Worm (Caenorhabditis elegans) whole organism, L1 larva: ENCODE results near the gene ndg-4.

ENCODE experiments used
- C04F5.9 ChIP-seq: sonication (generic microtip); optimal IDR thresholded peaks from 2 replicates; lab custom pipeline; 2016; ENCODE audit warnings: missing genetic modification characterization, missing compliant biosample characterization
- C16A3.4 ChIP-seq: fragments of 150-350 bp; optimal IDR thresholded peaks from 2 replicates; lab custom pipeline; 2014; ENCODE audit warnings: missing biosample characterization, missing genetic modification characterization
- Y116A8C.19 ChIP-seq: sonication (generic microtip); optimal IDR thresholded peaks from 2 replicates; lab custom pipeline; 2016; ENCODE audit warnings: missing compliant biosample characterization, missing genetic modification characterization, borderline replicate concordance
- aha-1 ChIP-seq: fragments of 150-350 bp; optimal IDR thresholded peaks from 2 replicates; lab custom pipeline; 2014; ENCODE audit warnings: missing biosample characterization, missing genetic modification characterization
- alr-1 ChIP-seq: fragments of 200-800 bp; sonication (Bioruptor generic); optimal IDR thresholded peaks from 2 replicates; lab custom pipeline; 2018; ENCODE audit warnings: borderline replicate concordance, mild to moderate bottlenecking, missing genetic modification characterization, missing compliant biosample characterization
- aly-2 ChIP-seq: fragments of 150-350 bp; optimal IDR thresholded peaks from 2 replicates; lab custom pipeline; 2014; ENCODE audit warnings: missing biosample characterization, missing genetic modification characterization
- ceh-8 ChIP-seq: fragments of 200-800 bp; sonication (Bioruptor generic); optimal IDR thresholded peaks from 2 replicates; lab custom pipeline; 2018; ENCODE audit warnings: mild to moderate bottlenecking, missing genetic modification characterization, moderate library complexity, missing compliant biosample characterization
- ceh-82 ChIP-seq, 3 experiments: fragments of 150-350 bp in 1 of 3; sonication (generic microtip) in 2 of 3; optimal IDR thresholded peaks; 2 replicates each; lab custom pipeline; 2014 to 2017; ENCODE audit warnings: missing biosample characterization in 3 of 3, missing genetic modification characterization in 3 of 3
- dsc-1 ChIP-seq: sonication (generic microtip); optimal IDR thresholded peaks from 2 replicates; lab custom pipeline; 2016; ENCODE audit warnings: mild to moderate bottlenecking, missing genetic modification characterization, missing compliant biosample characterization
- efl-3 ChIP-seq: fragments of 200-800 bp; sonication (Bioruptor generic); optimal IDR thresholded peaks from 2 replicates; lab custom pipeline; 2018; ENCODE audit warnings: mild to moderate bottlenecking, missing genetic modification characterization, missing compliant biosample characterization
- ets-5 ChIP-seq: fragments of 200-800 bp; sonication (Bioruptor generic); IDR thresholded peaks from 2 replicates; pipeline ENCODE4 v1.3.6; 2022; ENCODE audit warnings: missing genetic modification characterization, missing compliant biosample characterization
- fkh-10 ChIP-seq: sonication (generic microtip); optimal IDR thresholded peaks from 2 replicates; lab custom pipeline; 2017; ENCODE audit warnings: missing biosample characterization, missing genetic modification reagents, missing genetic modification characterization
- fkh-8 ChIP-seq: sonication (generic microtip); optimal IDR thresholded peaks from 2 replicates; lab custom pipeline; 2016; ENCODE audit warnings: mild to moderate bottlenecking, missing genetic modification characterization, missing compliant biosample characterization
- fos-1 ChIP-seq: fragments of 150-350 bp; optimal IDR thresholded peaks from 2 replicates; lab custom pipeline; 2014; ENCODE audit warnings: missing biosample characterization, missing genetic modification characterization
- grh-1 ChIP-seq: fragments of 200-800 bp; sonication (Bioruptor generic); IDR thresholded peaks from 2 replicates; pipeline ENCODE4 v1.3.6; 2022; ENCODE audit warnings: missing genetic modification reagents, missing genetic modification characterization, missing compliant biosample characterization
- irx-1 ChIP-seq: sonication (generic microtip); optimal IDR thresholded peaks from 2 replicates; lab custom pipeline; 2016; ENCODE audit warnings: missing genetic modification characterization, missing compliant biosample characterization
- isw-1 ChIP-seq: fragments of 200-800 bp; sonication (Bioruptor generic); IDR thresholded peaks from 2 replicates; pipeline ENCODE4 v1.3.6; 2022; ENCODE audit warnings: missing genetic modification characterization, missing compliant biosample characterization
- lin-13 ChIP-seq: fragments of 150-350 bp; optimal IDR thresholded peaks from 2 replicates; lab custom pipeline; 2014; ENCODE audit warnings: missing biosample characterization, missing genetic modification reagents, missing genetic modification characterization
- lin-14 ChIP-seq: fragments of 200-800 bp; sonication (Bioruptor generic); optimal IDR thresholded peaks from 2 replicates; lab custom pipeline; 2018; ENCODE audit warnings: mild to moderate bottlenecking, missing genetic modification characterization, moderate library complexity, missing compliant biosample characterization
- lin-35 ChIP-seq, 2 experiments: fragments of 150-350 bp; optimal IDR thresholded peaks; 2 replicates each; lab custom pipeline; 2014; ENCODE audit warnings: missing biosample characterization in 2 of 2, missing genetic modification characterization in 2 of 2, missing genetic modification reagents in 2 of 2
- lin-39 ChIP-seq: fragments of 150-350 bp; optimal IDR thresholded peaks from 2 replicates; lab custom pipeline; 2014; ENCODE audit warnings: missing biosample characterization, missing genetic modification reagents, missing genetic modification characterization
- lir-3 ChIP-seq: sonication (generic microtip); optimal IDR thresholded peaks from 2 replicates; lab custom pipeline; 2016; ENCODE audit warnings: mild to moderate bottlenecking, missing genetic modification characterization, moderate library complexity, missing compliant biosample characterization; ENCODE audit not compliant: poor library complexity
- lsy-2 ChIP-seq, 2 experiments: fragments of 150-350 bp; optimal IDR thresholded peaks; 2 replicates each; lab custom pipeline; 2014; ENCODE audit warnings: missing biosample characterization in 2 of 2, missing genetic modification characterization in 2 of 2
- mab-9 ChIP-seq: fragments of 200-800 bp; sonication (Bioruptor generic); IDR thresholded peaks from 2 replicates; pipeline ENCODE4 v1.3.6; 2022; ENCODE audit warnings: missing genetic modification reagents, missing genetic modification characterization, missing compliant biosample characterization
- mef-2 ChIP-seq: fragments of 150-350 bp; optimal IDR thresholded peaks from 2 replicates; lab custom pipeline; 2014; ENCODE audit warnings: missing biosample characterization, missing genetic modification characterization
- nhr-11 ChIP-seq: fragments of 150-350 bp; optimal IDR thresholded peaks from 2 replicates; lab custom pipeline; 2014; ENCODE audit warnings: missing biosample characterization, missing genetic modification characterization
- nhr-12 ChIP-seq: sonication (generic microtip); optimal IDR thresholded peaks from 2 replicates; lab custom pipeline; 2017; ENCODE audit warnings: missing biosample characterization, missing genetic modification characterization
- nhr-19 ChIP-seq: fragments of 200-800 bp; sonication (Bioruptor generic); conservative IDR thresholded peaks from 2 replicates; pipeline ENCODE4 v1.3.6; 2022; ENCODE audit warnings: missing genetic modification characterization, missing compliant biosample characterization
- nhr-237 ChIP-seq: fragments of 150-350 bp; optimal IDR thresholded peaks from 2 replicates; lab custom pipeline; 2014; ENCODE audit warnings: missing biosample characterization, missing genetic modification characterization
- nhr-28 ChIP-seq: fragments of 150-350 bp; optimal IDR thresholded peaks from 2 replicates; lab custom pipeline; 2014; ENCODE audit warnings: missing biosample characterization, missing genetic modification characterization
- nhr-47 ChIP-seq: sonication (generic microtip); optimal IDR thresholded peaks from 2 replicates; lab custom pipeline; 2016; ENCODE audit warnings: mild to moderate bottlenecking, missing genetic modification characterization, moderate library complexity, missing compliant biosample characterization
- nhr-71 ChIP-seq: sonication (generic microtip); optimal IDR thresholded peaks from 2 replicates; lab custom pipeline; 2016; ENCODE audit warnings: mild to moderate bottlenecking, missing genetic modification characterization, moderate library complexity, missing compliant biosample characterization
- nhr-77 ChIP-seq: fragments of 150-350 bp; optimal IDR thresholded peaks from 2 replicates; lab custom pipeline; 2014; ENCODE audit warnings: missing biosample characterization, missing genetic modification characterization
- nhr-85 ChIP-seq: sonication (generic microtip); peaks from one replicate; lab custom pipeline; 2016; ENCODE audit warnings: missing genetic modification characterization, inconsistent platforms, missing compliant biosample characterization
- rnt-1 ChIP-seq: sonication (generic microtip); optimal IDR thresholded peaks from 2 replicates; lab custom pipeline; 2016; ENCODE audit warnings: mild to moderate bottlenecking, missing genetic modification characterization, moderate library complexity, missing compliant biosample characterization
- snpc-4 ChIP-seq: fragments of 150-350 bp; optimal IDR thresholded peaks from 2 replicates; lab custom pipeline; 2014; ENCODE audit warnings: missing biosample characterization, missing genetic modification characterization
- sptf-1 ChIP-seq: fragments of 150-350 bp; optimal IDR thresholded peaks from 2 replicates; lab custom pipeline; 2014; ENCODE audit warnings: missing biosample characterization, missing genetic modification characterization
- sup-37 ChIP-seq: fragments of 200-800 bp; sonication (Bioruptor generic); optimal IDR thresholded peaks from 2 replicates; lab custom pipeline; 2018; ENCODE audit warnings: mild to moderate bottlenecking, missing genetic modification characterization, missing compliant biosample characterization
- swsn-7 ChIP-seq: sonication (generic microtip); optimal IDR thresholded peaks from 2 replicates; lab custom pipeline; 2016; ENCODE audit warnings: missing genetic modification characterization, missing compliant biosample characterization
- zag-1 ChIP-seq: fragments of 150-350 bp; optimal IDR thresholded peaks from 2 replicates; lab custom pipeline; 2014; ENCODE audit warnings: missing biosample characterization, missing genetic modification characterization
- zip-4 ChIP-seq: fragments of 200-800 bp; sonication (Bioruptor generic); optimal IDR thresholded peaks from 2 replicates; lab custom pipeline; 2018; ENCODE audit warnings: mild to moderate bottlenecking, missing genetic modification characterization, moderate library complexity, missing compliant biosample characterization
- ztf-11 ChIP-seq, 2 experiments: sonication (generic microtip); optimal IDR thresholded peaks; 2 replicates each; lab custom pipeline; 2016 to 2017; ENCODE audit warnings: missing genetic modification characterization in 2 of 2, missing biosample characterization in 1 of 2, missing compliant biosample characterization in 1 of 2
- ztf-4 ChIP-seq: fragments of 150-350 bp; optimal IDR thresholded peaks from 2 replicates; lab custom pipeline; 2014; ENCODE audit warnings: missing biosample characterization, missing genetic modification characterization

The ndg-4 gene

ce11 chrIII:4491164-4492144 lies 24.3 kb upstream of the ndg-4 start (continued):
- TF ChIP-seq lin-14 (GFP tag; lab: Kevin White, UChicago): peak; percentile 9
- TF ChIP-seq lin-13 (GFP tag; lab: Kevin White, UChicago): no peak
- no peak for TF ChIP-seq ztf-4 (tag; lab: Kevin White, UChicago)
- no peak for TF ChIP-seq irx-1 (tag; lab: Kevin White, UChicago)
- TF ChIP-seq fos-1: no peak
- peak; percentile 41 for TF ChIP-seq nhr-71 (tag; lab: Kevin White, UChicago)
- TF ChIP-seq lin-35 (GFP tag; optimal IDR thresholded peaks at IDR 0.05; lab: Kevin White, UChicago): peak; percentile 8 to 37
- peak; percentile 65 for TF ChIP-seq nhr-85 (tag; lab: Kevin White, UChicago)
- no peak for TF ChIP-seq lir-3 (tag; lab: Kevin White, UChicago)
- no peak for TF ChIP-seq alr-1
- peak; percentile 48 for TF ChIP-seq fkh-8
- TF ChIP-seq aha-1 (tag; lab: Kevin White, UChicago): no peak
- no peak for TF ChIP-seq sup-37 (GFP tag; lab: Kevin White, UChicago)
- TF ChIP-seq C16A3.4 (tag; lab: Kevin White, UChicago): no peak
- TF ChIP-seq swsn-7: no peak
- no peak for TF ChIP-seq ceh-82 (tag; optimal IDR thresholded peaks at IDR 0.05; lab: Kevin White, UChicago)
- no peak; the same call in 1 of the 2 replicates for TF ChIP-seq nhr-19 (GFP tag; lab: Robert Waterston, UW)

- TF ChIP-seq nhr-12 (tag; lab: Kevin White, UChicago): no peak
- TF ChIP-seq grh-1 (GFP tag; lab: Robert Waterston, UW): no peak
- no peak for TF ChIP-seq zip-4
- TF ChIP-seq snpc-4 (tag; lab: Kevin White, UChicago): no peak
- TF ChIP-seq C04F5.9: no peak
- TF ChIP-seq nhr-47 (tag; lab: Kevin White, UChicago): no peak
- no peak for TF ChIP-seq lsy-2 (tag; optimal IDR thresholded peaks at IDR 0.05; lab: Kevin White, UChicago)
- no peak for TF ChIP-seq nhr-77 (tag; lab: Kevin White, UChicago)
- no peak for TF ChIP-seq nhr-28 (tag; lab: Kevin White, UChicago)
- no peak for TF ChIP-seq lin-39 (tag; lab: Kevin White, UChicago)
- TF ChIP-seq dsc-1 (tag; lab: Kevin White, UChicago): no peak
- no peak for TF ChIP-seq rnt-1 (tag; lab: Kevin White, UChicago)
- TF ChIP-seq fkh-10 (GFP tag; lab: Kevin White, UChicago): no peak
- TF ChIP-seq fos-1: no peak
- no peak for TF ChIP-seq sup-37 (GFP tag; lab: Kevin White, UChicago)
- TF ChIP-seq sptf-1 (tag; lab: Kevin White, UChicago): no peak
- no peak for TF ChIP-seq mef-2 (tag; lab: Kevin White, UChicago)
- TF ChIP-seq C16A3.4 (tag; lab: Kevin White, UChicago): no peak
- no peak for TF ChIP-seq zag-1 (tag; lab: Kevin White, UChicago)
These were observed 21.8 kb upstream of the ndg-4 start, which contains the start of gene cpg-1 for ce11 chrIII:4488892-4489409. cpg-1 (plus strand) TSS chrIII:4489359.

ce11 chrIII:4487271-4487670 lies 20.1 kb upstream of the ndg-4 start:
- no peak for TF ChIP-seq isw-1 (GFP tag; lab: Robert Waterston, UW)
- TF ChIP-seq alr-1: no peak
- peak; percentile 8 for TF ChIP-seq swsn-7
- no peak for TF ChIP-seq efl-3 (GFP tag; lab: Kevin White, UChicago)
- no peak for TF ChIP-seq ceh-8 (GFP tag; lab: Kevin White, UChicago)
- peak; percentile 44 for TF ChIP-seq fkh-8
- no peak for TF ChIP-seq C16A3.4 (tag; lab: Kevin White, UChicago)
- peak; percentile 74 for TF ChIP-seq dsc-1 (tag; lab: Kevin White, UChicago)
- peak; percentile 53 for TF ChIP-seq lin-14 (GFP tag; lab: Kevin White, UChicago)
- TF ChIP-seq nhr-71 (tag; lab: Kevin White, UChicago): peak; percentile 39
- TF ChIP-seq nhr-28 (tag; lab: Kevin White, UChicago): no peak
- peak; percentile 9 for TF ChIP-seq nhr-237 (tag; lab: Kevin White, UChicago)
- no peak for TF ChIP-seq Y116A8C.19
- no peak for TF ChIP-seq fos-1
- TF ChIP-seq nhr-19 (GFP tag; lab: Robert Waterston, UW): no peak
- no peak for TF ChIP-seq C04F5.9
- TF ChIP-seq ztf-11 (tag; optimal IDR thresholded peaks at IDR 0.05; lab: Kevin White, UChicago): no peak
- peak; percentile 90 for TF ChIP-seq nhr-11 (tag; lab: Kevin White, UChicago)
- TF ChIP-seq ets-5 (GFP tag; lab: Robert Waterston, UW): no peak
- no peak for TF ChIP-seq fkh-10 (GFP tag; lab: Kevin White, UChicago)
- no peak for TF ChIP-seq mab-9 (GFP tag; lab: Robert Waterston, UW)
- TF ChIP-seq aly-2 (tag; lab: Kevin White, UChicago): no peak
- peak; percentile 47 for TF ChIP-seq nhr-47 (tag; lab: Kevin White, UChicago)
- TF ChIP-seq lin-35 (GFP tag; optimal IDR thresholded peaks at IDR 0.05; lab: Kevin White, UChicago): no peak
- TF ChIP-seq lsy-2 (tag; optimal IDR thresholded peaks at IDR 0.05; lab: Kevin White, UChicago): peak in 1 of 2 experiments; percentile 14
- TF ChIP-seq, all 84 proteins: peak for 9
